Fruit fly (Drosophila melanogaster): ENCODE results near the gene CG33229.

- TF ChIP-seq ss (GFP tag; optimal IDR thresholded peaks at IDR 0.05) = no peak
- TF ChIP-seq dac (GFP tag; optimal IDR thresholded peaks at IDR 0.05) = no peak
- TF ChIP-seq eg (GFP tag; IDR thresholded peaks at IDR 0.05) = no peak
- no peak for TF ChIP-seq Eip78C (GFP tag)
- TF ChIP-seq CG6854 (GFP tag; optimal IDR thresholded peaks at IDR 0.05) = no peak
- TF ChIP-seq Blimp-1 (GFP tag; optimal IDR thresholded peaks at IDR 0.05) = no peak
- TF ChIP-seq Sox102F (GFP tag; optimal IDR thresholded peaks at IDR 0.05) = no peak
- TF ChIP-seq CG3919 (GFP tag; optimal IDR thresholded peaks at IDR 0.05) = no peak
- no peak for TF ChIP-seq acj6 (GFP tag; optimal IDR thresholded peaks at IDR 0.05)
- TF ChIP-seq lz (GFP tag; optimal IDR thresholded peaks at IDR 0.05) = no peak
Observed at dm6 chr3L:234337-234736, 10.7 kb downstream of the CG33229 start.
